Fruit fly (Drosophila melanogaster) whole organism, embryonic: Measurements from ENCODE around the gene cana.
A peak's percentile ranks its signal among the peaks of the same experiment; 100 is the strongest.

ENCODE experiments used
- ATbp ChIP-seq: fragments of 200-800 bp; sonication (Bioruptor generic); optimal IDR thresholded peaks from 2 replicates; lab custom pipeline; 2017; ENCODE audit warnings: missing biosample characterization, mild to moderate bottlenecking, missing genetic modification characterization, missing genetic modification reagents
- Abd-B ChIP-seq: fragments of 200-800 bp; sonication (Bioruptor generic); optimal IDR thresholded peaks from 2 replicates; lab custom pipeline; 2018; ENCODE audit warnings: missing biosample characterization, mild to moderate bottlenecking, missing genetic modification characterization, moderate library complexity
- Ada2b ChIP-seq: fragments of 200-800 bp; sonication (Bioruptor generic); IDR thresholded peaks from 2 replicates; pipeline ENCODE4 v1.3.6; 2022; ENCODE audit warnings: missing biosample characterization, missing genetic modification characterization
- Asciz ChIP-seq: fragments of 200-800 bp; sonication (Bioruptor generic); optimal IDR thresholded peaks from 2 replicates; lab custom pipeline; 2017; ENCODE audit warnings: missing biosample characterization, mild to moderate bottlenecking, missing genetic modification characterization, missing genetic modification reagents
- CG10654 ChIP-seq: fragments of 200-800 bp; sonication (Bioruptor generic); optimal IDR thresholded peaks from 2 replicates; lab custom pipeline; 2016; ENCODE audit warnings: missing biosample characterization, missing genetic modification characterization
- CG11695 ChIP-seq: fragments of 200-800 bp; sonication (Bioruptor generic); IDR thresholded peaks from 3 replicates; pipeline ENCODE4 v1.3.6; 2022; ENCODE audit warnings: missing biosample characterization, missing genetic modification characterization
- CG12769 ChIP-seq: fragments of 200-800 bp; sonication (Bioruptor generic); optimal IDR thresholded peaks from 2 replicates; lab custom pipeline; 2019; ENCODE audit warnings: missing biosample characterization, mild to moderate bottlenecking, missing genetic modification characterization, moderate library complexity
- CG1529 ChIP-seq: fragments of 200-800 bp; sonication (Bioruptor generic); optimal IDR thresholded peaks from 3 replicates; lab custom pipeline; 2018; ENCODE audit warnings: missing biosample characterization, missing genetic modification characterization
- CG17385 ChIP-seq: fragments of 200-800 bp; sonication (Bioruptor generic); optimal IDR thresholded peaks from 3 replicates; lab custom pipeline; 2018; ENCODE audit warnings: missing biosample characterization, mild to moderate bottlenecking, missing genetic modification characterization
- CG17612 ChIP-seq: fragments of 200-800 bp; sonication (Bioruptor generic); IDR thresholded peaks from 2 replicates; pipeline ENCODE4 v1.3.6; 2022; ENCODE audit warnings: missing biosample characterization, missing genetic modification characterization
- CG30431 ChIP-seq: fragments of 200-800 bp; sonication (Bioruptor generic); optimal IDR thresholded peaks from 2 replicates; lab custom pipeline; 2017; ENCODE audit warnings: missing biosample characterization, missing genetic modification characterization
- CG31441 ChIP-seq: fragments of 200-800 bp; sonication (Bioruptor generic); IDR thresholded peaks from 2 replicates; pipeline ENCODE4 v1.3.6; 2022; ENCODE audit warnings: missing biosample characterization, missing genetic modification characterization
- CG32767 ChIP-seq: fragments of 200-800 bp; sonication (Bioruptor generic); IDR thresholded peaks from 2 replicates; pipeline ENCODE4 v1.3.6; 2022; ENCODE audit warnings: missing biosample characterization, missing genetic modification characterization
- CG33213 ChIP-seq: fragments of 200-800 bp; sonication (Bioruptor generic); optimal IDR thresholded peaks from 3 replicates; lab custom pipeline; 2016; ENCODE audit warnings: missing biosample characterization, missing genetic modification characterization
- CG3726 ChIP-seq: fragments of 200-800 bp; sonication (Bioruptor generic); IDR thresholded peaks from 3 replicates; pipeline ENCODE4, ENCODE4 v1.3.6; 2022; ENCODE audit warnings: missing biosample characterization, missing genetic modification characterization
- CG3838 ChIP-seq: fragments of 200-800 bp; sonication (Bioruptor generic); optimal IDR thresholded peaks from 3 replicates; lab custom pipeline; 2016; ENCODE audit warnings: missing biosample characterization, missing genetic modification characterization
- CG4360 ChIP-seq: fragments of 200-800 bp; sonication (Bioruptor generic); IDR thresholded peaks from 2 replicates; pipeline ENCODE4 v1.3.6; 2022; ENCODE audit warnings: missing biosample characterization, missing genetic modification characterization
- CG6683 ChIP-seq: fragments of 200-800 bp; sonication (Bioruptor generic); optimal IDR thresholded peaks from 2 replicates; lab custom pipeline; 2017; ENCODE audit warnings: missing biosample characterization, mild to moderate bottlenecking, missing genetic modification characterization, missing genetic modification reagents
- CG7839 ChIP-seq: fragments of 200-800 bp; sonication (Bioruptor generic); optimal IDR thresholded peaks from 3 replicates; lab custom pipeline; 2018; ENCODE audit warnings: missing biosample characterization, mild to moderate bottlenecking, missing genetic modification characterization, moderate library complexity
- CG8359 ChIP-seq: fragments of 200-800 bp; sonication (Bioruptor generic); optimal IDR thresholded peaks from 2 replicates; lab custom pipeline; 2017; ENCODE audit warnings: missing biosample characterization, mild to moderate bottlenecking, missing genetic modification characterization, borderline replicate concordance
- CG8388 ChIP-seq: fragments of 200-800 bp; sonication (Bioruptor generic); optimal IDR thresholded peaks from 2 replicates; lab custom pipeline; 2019; ENCODE audit warnings: missing biosample characterization, mild to moderate bottlenecking, missing genetic modification characterization, moderate library complexity
- CTCF ChIP-seq: fragments of 200-800 bp; sonication (Bioruptor generic); optimal IDR thresholded peaks from 2 replicates; lab custom pipeline; 2017; ENCODE audit warnings: missing biosample characterization, mild to moderate bottlenecking, missing genetic modification characterization, moderate library complexity
- D ChIP-seq, 2 experiments: fragments of 200-800 bp in 1 of 2; fragments of >200 bp in 1 of 2; sonication (Bioruptor generic) in 1 of 2; optimal IDR thresholded peaks; 2 replicates in 1 of 2; 3 replicates in 1 of 2; lab custom pipeline; 2017; ENCODE audit warnings: mild to moderate bottlenecking in 1 of 2, missing biosample characterization in 1 of 2, missing genetic modification characterization in 1 of 2, missing genetic modification reagents in 1 of 2
- Fer2 ChIP-seq: fragments of 200-800 bp; sonication (Bioruptor generic); optimal IDR thresholded peaks from 2 replicates; lab custom pipeline; 2018; ENCODE audit warnings: missing biosample characterization, mild to moderate bottlenecking, missing genetic modification characterization, moderate library complexity
- HLH3B ChIP-seq: fragments of 200-800 bp; sonication (Bioruptor generic); IDR thresholded peaks from 2 replicates; pipeline ENCODE4 v1.3.6; 2022; ENCODE audit warnings: missing biosample characterization, missing genetic modification characterization
- Hey ChIP-seq: fragments of 200-800 bp; sonication (Bioruptor generic); optimal IDR thresholded peaks from 3 replicates; lab custom pipeline; 2018; ENCODE audit warnings: missing biosample characterization, mild to moderate bottlenecking, missing genetic modification characterization
- Hmr ChIP-seq: fragments of 200-800 bp; sonication (Bioruptor generic); optimal IDR thresholded peaks from 3 replicates; lab custom pipeline; 2017; ENCODE audit warnings: mild to moderate bottlenecking, missing biosample characterization, missing genetic modification reagents, missing genetic modification characterization
- NFAT ChIP-seq: fragments of 200-800 bp; sonication (Bioruptor generic); IDR thresholded peaks from 2 replicates; pipeline ENCODE4 v1.3.6; 2022; ENCODE audit warnings: missing biosample characterization, missing genetic modification characterization
- NK7.1 ChIP-seq: fragments of 200-800 bp; sonication (Bioruptor generic); optimal IDR thresholded peaks from 3 replicates; lab custom pipeline; 2016; ENCODE audit warnings: missing biosample characterization, missing genetic modification characterization
- Opbp ChIP-seq: fragments of 200-800 bp; sonication (Bioruptor generic); IDR thresholded peaks from 3 replicates; pipeline ENCODE4 v1.3.6; 2022; ENCODE audit warnings: missing biosample characterization, missing genetic modification characterization; ENCODE audit not compliant: partially characterized antibody
- bcd ChIP-seq: fragments of 200-800 bp; sonication (Bioruptor generic); optimal IDR thresholded peaks from 2 replicates; lab custom pipeline; 2017; ENCODE audit warnings: missing biosample characterization, mild to moderate bottlenecking, missing genetic modification characterization
- caup ChIP-seq: fragments of 200-800 bp; sonication (Bioruptor generic); optimal IDR thresholded peaks from 3 replicates; lab custom pipeline; 2017; ENCODE audit warnings: missing biosample characterization, mild to moderate bottlenecking, missing genetic modification characterization, moderate library complexity; ENCODE audit not compliant: severe bottlenecking
- da ChIP-seq: fragments of 200-800 bp; sonication (Bioruptor generic); optimal IDR thresholded peaks from 2 replicates; lab custom pipeline; 2016; ENCODE audit warnings: missing biosample characterization, missing genetic modification characterization
- fd102C ChIP-seq: fragments of 200-800 bp; sonication (Bioruptor generic); optimal IDR thresholded peaks from 2 replicates; lab custom pipeline; 2018; ENCODE audit warnings: missing biosample characterization, mild to moderate bottlenecking, missing genetic modification characterization, moderate library complexity
- gem ChIP-seq: fragments of 200-800 bp; sonication (Bioruptor generic); optimal IDR thresholded peaks from 2 replicates; lab custom pipeline; 2019; ENCODE audit warnings: missing biosample characterization, mild to moderate bottlenecking, missing genetic modification characterization, moderate library complexity
- gt ChIP-seq: fragments of 200-800 bp; sonication (Bioruptor generic); IDR thresholded peaks from 2 replicates; pipeline ENCODE4 v1.3.6; 2022; ENCODE audit warnings: missing biosample characterization, missing genetic modification characterization
- hkb ChIP-seq, 2 experiments: fragments of 200-800 bp in 1 of 2; fragments of >200 bp in 1 of 2; sonication (Bioruptor generic) in 1 of 2; IDR thresholded peaks in 1 of 2; optimal IDR thresholded peaks in 1 of 2; 2 replicates each; pipeline versions ENCODE4 v1.3.6 to Lab custom; 2017 to 2022; ENCODE audit warnings: missing biosample characterization in 1 of 2, missing genetic modification characterization in 1 of 2
- ken ChIP-seq: fragments of 200-800 bp; sonication (Bioruptor generic); IDR thresholded peaks from 3 replicates; pipeline ENCODE4 v1.3.6; 2022; ENCODE audit warnings: missing biosample characterization, missing genetic modification characterization
- lab ChIP-seq: fragments of 200-800 bp; sonication (Bioruptor generic); optimal IDR thresholded peaks from 3 replicates; lab custom pipeline; 2017; ENCODE audit warnings: missing biosample characterization, missing genetic modification characterization, mild to moderate bottlenecking, moderate library complexity, missing genetic modification reagents
- lilli ChIP-seq: fragments of 200-800 bp; sonication (Bioruptor generic); optimal IDR thresholded peaks from 3 replicates; lab custom pipeline; 2016; ENCODE audit warnings: missing biosample characterization, missing genetic modification characterization
- nmo ChIP-seq: fragments of 200-800 bp; sonication (Bioruptor generic); optimal IDR thresholded peaks from 2 replicates; lab custom pipeline; 2018; ENCODE audit warnings: missing biosample characterization, mild to moderate bottlenecking, missing genetic modification characterization, moderate library complexity
- pum ChIP-seq: fragments of 200-800 bp; sonication (Bioruptor generic); optimal IDR thresholded peaks from 2 replicates; lab custom pipeline; 2016; ENCODE audit warnings: missing biosample characterization, missing genetic modification characterization
- schlank ChIP-seq: fragments of 200-800 bp; sonication (Bioruptor generic); optimal IDR thresholded peaks from 2 replicates; lab custom pipeline; 2018; ENCODE audit warnings: missing biosample characterization, mild to moderate bottlenecking, missing genetic modification characterization
- sens ChIP-seq: fragments of 200-800 bp; sonication (Bioruptor generic); peaks from one replicate; lab custom pipeline; 2016; ENCODE audit warnings: missing biosample characterization, missing genetic modification characterization
- sens-2 ChIP-seq: fragments of 200-800 bp; sonication (Bioruptor generic); IDR thresholded peaks from 2 replicates; pipeline ENCODE4 v1.3.6; 2022; ENCODE audit warnings: missing biosample characterization, missing genetic modification characterization
- sisA ChIP-seq: fragments of 200-800 bp; sonication (Bioruptor generic); IDR thresholded peaks from 2 replicates; pipeline ENCODE4 v1.3.6; 2022; ENCODE audit warnings: missing biosample characterization, missing genetic modification characterization
- slbo ChIP-seq: fragments of 200-800 bp; sonication (Bioruptor generic); IDR thresholded peaks from 2 replicates; pipeline ENCODE4 v1.3.6; 2022; ENCODE audit warnings: missing biosample characterization, missing genetic modification characterization
- sug ChIP-seq: fragments of 200-800 bp; optimal IDR thresholded peaks from 2 replicates; lab custom pipeline; 2019; ENCODE audit warnings: missing biosample characterization, mild to moderate bottlenecking, missing genetic modification characterization, moderate library complexity
- tin ChIP-seq: fragments of 200-800 bp; sonication (Bioruptor generic); optimal IDR thresholded peaks from 3 replicates; lab custom pipeline; 2016; ENCODE audit warnings: missing biosample characterization, missing genetic modification characterization
- tll ChIP-seq, 2 experiments: fragments of 200-800 bp in 1 of 2; fragments of >200 bp in 1 of 2; sonication (Bioruptor generic) in 1 of 2; optimal IDR thresholded peaks; 2 replicates each; lab custom pipeline; 2017 to 2019; ENCODE audit warnings: missing biosample characterization in 2 of 2, missing genetic modification characterization in 2 of 2, mild to moderate bottlenecking in 1 of 2, moderate library complexity in 1 of 2

cana gene

DNA sequence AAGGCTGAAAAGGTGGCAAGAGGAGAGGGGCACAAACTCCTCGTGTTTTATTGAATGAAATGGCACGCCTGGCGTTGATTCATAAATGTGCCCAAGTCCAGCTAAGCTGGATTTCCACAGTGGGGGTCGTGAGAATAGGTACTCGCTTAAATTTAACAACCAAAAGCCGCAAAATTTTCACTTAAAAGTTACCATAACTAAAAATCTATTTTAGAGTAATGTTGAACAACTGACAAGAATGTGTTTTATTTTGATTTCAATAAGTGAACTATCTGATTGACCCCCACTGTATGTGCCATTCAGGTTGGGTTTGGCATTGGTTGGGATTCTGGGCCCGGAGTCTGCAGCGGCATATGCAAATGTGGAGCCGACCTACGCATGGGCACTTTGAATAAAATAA, 54.3 kb downstream of the cana start (continued):
- TF ChIP-seq CG8388 (GFP tag; lab: Kevin White, UChicago) (peak; percentile 61), schlank (tag; lab: Kevin White, UChicago) (no peak), CG30431 (peak; percentile 45), CG1529 (peak; percentile 40), HLH3B (GFP tag; lab: Robert Waterston, UW) (peak; percentile 69), CG10654 (GFP tag; lab: Kevin White, UChicago) (peak; percentile 13), CG11695 (peak; percentile 58; the same call in 2 of the 3 replicates), lab (GFP tag; lab: Kevin White, UChicago) (peak; percentile 52), CG3726 (0 out of 3 replicates have a peak, but pooled peaks have one; percentile 58), sisA (GFP tag; lab: Robert Waterston, UW) (peak; percentile 71), CG32767 (GFP tag; lab: Robert Waterston, UW) (no peak), CG4360 (GFP tag; lab: Robert Waterston, UW) (no peak), CG33213 (GFP tag; lab: Kevin White, UChicago) (no peak), pum (peak; percentile 34), tll (GFP tag; optimal IDR thresholded peaks at IDR 0.05; lab: Kevin White, UChicago) (no peak), gt (GFP tag; lab: Robert Waterston, UW) (no peak), Abd-B (GFP tag; lab: Kevin White, UChicago) (peak; percentile 28), slbo (GFP tag; lab: Robert Waterston, UW) (peak; percentile 58), bcd (GFP tag; lab: Kevin White, UChicago) (peak; percentile 62), sens (GFP tag; lab: Kevin White, UChicago) (peak; percentile 92), fd102C (GFP tag; lab: Kevin White, UChicago) (peak; percentile 17), hkb (optimal IDR thresholded peaks at IDR 0.05; lab: Kevin White, UChicago) (no peak), hkb (GFP tag; IDR thresholded peaks at IDR 0.05; lab: Robert Waterston, UW) (peak; percentile 80), Asciz (peak; percentile 42), ken (GFP tag; lab: Robert Waterston, UW) (peak; percentile 50; the same call in 1 of the 3 replicates), NFAT (GFP tag; lab: Robert Waterston, UW) (no peak), CG17612 (no peak), gem (tag; lab: Kevin White, UChicago) (peak; percentile 80), Ada2b (peak; percentile 54; the same call in 1 of the 2 replicates), lilli (GFP tag; lab: Kevin White, UChicago) (peak; percentile 28), sens-2 (no peak), Fer2 (no peak), da (GFP tag; lab: Kevin White, UChicago) (no peak), Hey (tag; lab: Kevin White, UChicago) (no peak), CG17385 (GFP tag; lab: Kevin White, UChicago) (peak; percentile 40), CG6683 (GFP tag; lab: Kevin White, UChicago) (no peak), Hmr (peak; percentile 24), CG7839 (tag; lab: Kevin White, UChicago) (peak; percentile 71), CG8359 (GFP tag; lab: Kevin White, UChicago) (peak; percentile 35), sug (tag; lab: Kevin White, UChicago) (no peak), Opbp (GFP tag; lab: Robert Waterston, UW) (no peak), CTCF (GFP tag; lab: Kevin White, UChicago) (peak; percentile 19), caup (GFP tag; lab: Kevin White, UChicago) (no peak), D (optimal IDR thresholded peaks at IDR 0.05; lab: Kevin White, UChicago) (no peak), D (GFP tag; optimal IDR thresholded peaks at IDR 0.05; lab: Kevin White, UChicago) (peak; percentile 60), CG31441 (GFP tag; lab: Robert Waterston, UW) (peak; percentile 79), NK7.1 (GFP tag; lab: Kevin White, UChicago) (no peak), CG12769 (tag; lab: Kevin White, UChicago) (peak; percentile 65), ATbp (peak; percentile 51), tin (GFP tag; lab: Kevin White, UChicago) (peak; percentile 46), nmo (GFP tag; lab: Kevin White, UChicago) (peak; percentile 67), CG3838 (GFP tag; lab: Kevin White, UChicago) (no peak)
